Worm (Caenorhabditis elegans) whole organism, mixed stage, embryonic: Measurements from ENCODE around the gene coq-3.

Experiments
- M03D4.4 ChIP-seq: sonication (generic microtip); optimal IDR thresholded peaks from 2 replicates; lab custom pipeline; 2017; ENCODE audit warnings: mild to moderate bottlenecking, missing genetic modification characterization, missing compliant biosample characterization
- bed-3 ChIP-seq: fragments of 200-800 bp; sonication (Bioruptor generic); optimal IDR thresholded peaks from 3 replicates; lab custom pipeline; 2018; ENCODE audit warnings: mild to moderate bottlenecking, missing genetic modification characterization, moderate library complexity, missing compliant biosample characterization
- blmp-1 ChIP-seq: fragments of 150-350 bp; optimal IDR thresholded peaks from 2 replicates; lab custom pipeline; 2014; ENCODE audit warnings: missing biosample characterization, missing genetic modification characterization
- ceh-39 ChIP-seq: fragments of 150-350 bp; optimal IDR thresholded peaks from 2 replicates; lab custom pipeline; 2014; ENCODE audit warnings: missing biosample characterization, missing genetic modification characterization
- ceh-43 ChIP-seq: fragments of 200-800 bp; sonication (Bioruptor generic); optimal IDR thresholded peaks from 2 replicates; lab custom pipeline; 2018; ENCODE audit warnings: mild to moderate bottlenecking, missing genetic modification characterization, moderate library complexity, missing compliant biosample characterization
- ceh-83 ChIP-seq: fragments of 200-800 bp; sonication (Bioruptor generic); optimal IDR thresholded peaks from 2 replicates; lab custom pipeline; 2018; ENCODE audit warnings: mild to moderate bottlenecking, missing genetic modification characterization, missing compliant biosample characterization
- ces-1 ChIP-seq: fragments of 150-350 bp; optimal IDR thresholded peaks from 2 replicates; lab custom pipeline; 2014; ENCODE audit warnings: missing biosample characterization, missing genetic modification reagents, missing genetic modification characterization
- cnd-1 ChIP-seq: fragments of 200-800 bp; sonication (Bioruptor generic); optimal IDR thresholded peaks from 2 replicates; lab custom pipeline; 2018; ENCODE audit warnings: mild to moderate bottlenecking, missing genetic modification characterization, missing compliant biosample characterization
- drap-1 ChIP-seq: fragments of 200-800 bp; sonication (Bioruptor generic); optimal IDR thresholded peaks from 3 replicates; lab custom pipeline; 2018; ENCODE audit warnings: mild to moderate bottlenecking, missing genetic modification characterization, missing compliant biosample characterization
- elt-1 ChIP-seq: sonication (generic microtip); optimal IDR thresholded peaks from 2 replicates; lab custom pipeline; 2017; ENCODE audit warnings: missing genetic modification characterization, mild to moderate bottlenecking, missing compliant biosample characterization, antibody characterized with exemption, moderate library complexity, borderline replicate concordance; ENCODE audit not compliant: insufficient read depth
- elt-3 ChIP-seq: fragments of 150-350 bp; optimal IDR thresholded peaks from 2 replicates; lab custom pipeline; 2014; ENCODE audit warnings: missing biosample characterization, missing genetic modification characterization
- flh-1 ChIP-seq: fragments of 200-800 bp; sonication (Bioruptor generic); optimal IDR thresholded peaks from 2 replicates; lab custom pipeline; 2018; ENCODE audit warnings: mild to moderate bottlenecking, missing genetic modification characterization, moderate library complexity, missing compliant biosample characterization
- ham-2 ChIP-seq: fragments of 200-800 bp; sonication (Bioruptor generic); optimal IDR thresholded peaks from 2 replicates; lab custom pipeline; 2018; ENCODE audit warnings: mild to moderate bottlenecking, missing genetic modification characterization, missing compliant biosample characterization
- hlh-1 ChIP-seq: fragments of 150-350 bp; optimal IDR thresholded peaks from 2 replicates; lab custom pipeline; 2014; ENCODE audit warnings: missing biosample characterization, missing genetic modification reagents, missing genetic modification characterization
- lin-13 ChIP-seq: fragments of 150-350 bp; optimal IDR thresholded peaks from 2 replicates; lab custom pipeline; 2014; ENCODE audit warnings: missing biosample characterization, missing genetic modification characterization
- lin-32 ChIP-seq: fragments of 200-800 bp; sonication (Bioruptor generic); optimal IDR thresholded peaks from 2 replicates; lab custom pipeline; 2018; ENCODE audit warnings: mild to moderate bottlenecking, missing genetic modification characterization, missing compliant biosample characterization
- lsy-2 ChIP-seq: fragments of 150-350 bp; optimal IDR thresholded peaks from 2 replicates; lab custom pipeline; 2014; ENCODE audit warnings: missing biosample characterization, missing genetic modification characterization
- mab-5 ChIP-seq: fragments of 150-350 bp; optimal IDR thresholded peaks from 2 replicates; lab custom pipeline; 2014; ENCODE audit warnings: missing biosample characterization, missing genetic modification characterization
- mep-1 ChIP-seq: fragments of 150-350 bp; optimal IDR thresholded peaks from 2 replicates; lab custom pipeline; 2017; ENCODE audit warnings: missing biosample characterization, missing genetic modification reagents, missing genetic modification characterization, inconsistent platforms
- mls-2 ChIP-seq: sonication (generic microtip); optimal IDR thresholded peaks from 2 replicates; lab custom pipeline; 2016; ENCODE audit warnings: mild to moderate bottlenecking, missing genetic modification characterization, moderate library complexity, missing compliant biosample characterization
- nhr-12 ChIP-seq: fragments of 150-350 bp; optimal IDR thresholded peaks from 2 replicates; lab custom pipeline; 2014; ENCODE audit warnings: missing biosample characterization, missing genetic modification characterization
- nhr-2 ChIP-seq: fragments of 150-350 bp; optimal IDR thresholded peaks from 2 replicates; lab custom pipeline; 2014; ENCODE audit warnings: missing biosample characterization, missing genetic modification characterization
- nhr-237 ChIP-seq: fragments of 150-350 bp; optimal IDR thresholded peaks from 2 replicates; lab custom pipeline; 2014; ENCODE audit warnings: missing biosample characterization, missing genetic modification characterization
- nhr-28 ChIP-seq: fragments of 150-350 bp; optimal IDR thresholded peaks from 2 replicates; lab custom pipeline; 2014; ENCODE audit warnings: missing biosample characterization, missing genetic modification characterization
- nhr-76 ChIP-seq: sonication (generic microtip); optimal IDR thresholded peaks from 2 replicates; lab custom pipeline; 2017; ENCODE audit warnings: missing biosample characterization, missing genetic modification characterization
- pha-4 ChIP-seq: fragments of 150-350 bp; optimal IDR thresholded peaks from 2 replicates; lab custom pipeline; 2018; ENCODE audit warnings: missing biosample characterization, missing genetic modification reagents, missing genetic modification characterization
- sem-2 ChIP-seq: fragments of 200-800 bp; sonication (Bioruptor generic); optimal IDR thresholded peaks from 2 replicates; lab custom pipeline; 2018; ENCODE audit warnings: mild to moderate bottlenecking, missing genetic modification characterization, missing compliant biosample characterization
- snpc-4 ChIP-seq: fragments of 150-350 bp; optimal IDR thresholded peaks from 2 replicates; lab custom pipeline; 2014; ENCODE audit warnings: missing biosample characterization, missing genetic modification characterization
- sptf-1 ChIP-seq: sonication (generic microtip); optimal IDR thresholded peaks from 2 replicates; lab custom pipeline; 2017; ENCODE audit warnings: mild to moderate bottlenecking, missing genetic modification characterization, moderate library complexity, missing compliant biosample characterization
- tbx-8 ChIP-seq: fragments of 200-800 bp; sonication (Bioruptor generic); optimal IDR thresholded peaks from 2 replicates; lab custom pipeline; 2018; ENCODE audit warnings: mild to moderate bottlenecking, missing genetic modification characterization, moderate library complexity, missing compliant biosample characterization
- unc-39 ChIP-seq: fragments of 150-350 bp; optimal IDR thresholded peaks from 2 replicates; lab custom pipeline; 2014; ENCODE audit warnings: missing biosample characterization, missing genetic modification characterization
- unc-62 ChIP-seq: fragments of 150-350 bp; optimal IDR thresholded peaks from 2 replicates; lab custom pipeline; 2014; ENCODE audit warnings: missing biosample characterization, missing genetic modification reagents, missing genetic modification characterization
- ztf-11 ChIP-seq: fragments of 150-350 bp; optimal IDR thresholded peaks from 2 replicates; lab custom pipeline; 2014; ENCODE audit warnings: missing biosample characterization, missing genetic modification characterization

Gene coq-3

ce11 chrIV:14770663-14771062 lies 25.5 kb downstream of the coq-3 start:
- TF ChIP-seq lin-32 (GFP tag; lab: Kevin White, UChicago) = no peak
- no peak for TF ChIP-seq ces-1
- TF ChIP-seq ceh-39 (tag; lab: Kevin White, UChicago) = no peak
- no peak for TF ChIP-seq cnd-1 (tag; lab: Kevin White, UChicago)
- TF ChIP-seq mab-5 (tag; lab: Kevin White, UChicago) = no peak
- no peak for TF ChIP-seq ham-2 (GFP tag; lab: Kevin White, UChicago)
- no peak for TF ChIP-seq tbx-8 (GFP tag; lab: Kevin White, UChicago)
- TF ChIP-seq mls-2 (tag; lab: Kevin White, UChicago) = no peak
- no peak for TF ChIP-seq drap-1
- TF ChIP-seq ceh-43 (GFP tag; lab: Kevin White, UChicago) = no peak
- TF ChIP-seq elt-1 (tag; lab: Kevin White, UChicago) = no peak
- no peak for TF ChIP-seq ztf-11
- no peak for TF ChIP-seq sem-2 (GFP tag; lab: Kevin White, UChicago)
- TF ChIP-seq nhr-28 (tag; lab: Kevin White, UChicago) = no peak
- no peak for TF ChIP-seq ceh-83 (GFP tag; lab: Kevin White, UChicago)
- no peak for TF ChIP-seq nhr-237
- TF ChIP-seq bed-3 (GFP tag; lab: Kevin White, UChicago) = no peak

ce11 chrIV:14769218-14769835 lies 26.8 kb downstream of the coq-3 start, which contains the start of gene Y57G11C.43:
Gene Y57G11C.43 (plus strand): TSS chrIV:14769441.
- TF ChIP-seq ham-2 (GFP tag; lab: Kevin White, UChicago) = no peak
- no peak for TF ChIP-seq pha-4 (tag; lab: Kevin White, UChicago)
- no peak for TF ChIP-seq nhr-237
- TF ChIP-seq lsy-2 = no peak
- no peak for TF ChIP-seq tbx-8 (GFP tag; lab: Kevin White, UChicago)
- TF ChIP-seq nhr-12 (tag; lab: Kevin White, UChicago) = no peak
- TF ChIP-seq mls-2 (tag; lab: Kevin White, UChicago) = no peak
- TF ChIP-seq lin-32 (GFP tag; lab: Kevin White, UChicago) = no peak
- no peak for TF ChIP-seq lin-13 (tag; lab: Kevin White, UChicago)

- TF ChIP-seq blmp-1 (no peak), nhr-28 (tag; lab: Kevin White, UChicago) (no peak), cnd-1 (tag; lab: Kevin White, UChicago) (peak; percentile 48), ces-1 (peak; percentile 75), snpc-4 (no peak), nhr-2 (tag; lab: Kevin White, UChicago) (peak; percentile 4), bed-3 (GFP tag; lab: Kevin White, UChicago) (no peak), flh-1 (GFP tag; lab: Kevin White, UChicago) (no peak), lsy-2 (peak; percentile 81), sptf-1 (tag; lab: Kevin White, UChicago) (peak; percentile 6), ham-2 (GFP tag; lab: Kevin White, UChicago) (no peak), elt-3 (tag; lab: Kevin White, UChicago) (no peak), unc-39 (tag; lab: Kevin White, UChicago) (no peak), hlh-1 (peak; percentile 41), mab-5 (tag; lab: Kevin White, UChicago) (peak; percentile 4), drap-1 (peak; percentile 23), unc-62 (peak; percentile 44), mls-2 (tag; lab: Kevin White, UChicago) (no peak), ztf-11 (no peak), ceh-39 (tag; lab: Kevin White, UChicago) (peak; percentile 86), lin-13 (tag; lab: Kevin White, UChicago) (peak; percentile 92), mep-1 (tag; lab: Kevin White, UChicago) (peak; percentile 95), pha-4 (tag; lab: Kevin White, UChicago) (peak; percentile 94), M03D4.4 (peak; percentile 9), nhr-237 (peak; percentile 92), ceh-83 (GFP tag; lab: Kevin White, UChicago) (no peak), nhr-76 (tag; lab: Kevin White, UChicago) (no peak), elt-1 (tag; lab: Kevin White, UChicago) (no peak), sem-2 (GFP tag; lab: Kevin White, UChicago) (no peak), lin-32 (GFP tag; lab: Kevin White, UChicago) (no peak)
Measured at ce11 chrIV:14767693-14768251, 28.4 kb downstream of the coq-3 start, which contains the start of the genes mrps-7 and Y57G11C.3. Gene mrps-7 (minus strand): TSS chrIV:14767730. Gene Y57G11C.3 (plus strand): TSS chrIV:14768201.
